Worm (Caenorhabditis elegans): Measurements from ENCODE around the gene Y53F4B.10.

Y53F4B.10 gene

DNA sequence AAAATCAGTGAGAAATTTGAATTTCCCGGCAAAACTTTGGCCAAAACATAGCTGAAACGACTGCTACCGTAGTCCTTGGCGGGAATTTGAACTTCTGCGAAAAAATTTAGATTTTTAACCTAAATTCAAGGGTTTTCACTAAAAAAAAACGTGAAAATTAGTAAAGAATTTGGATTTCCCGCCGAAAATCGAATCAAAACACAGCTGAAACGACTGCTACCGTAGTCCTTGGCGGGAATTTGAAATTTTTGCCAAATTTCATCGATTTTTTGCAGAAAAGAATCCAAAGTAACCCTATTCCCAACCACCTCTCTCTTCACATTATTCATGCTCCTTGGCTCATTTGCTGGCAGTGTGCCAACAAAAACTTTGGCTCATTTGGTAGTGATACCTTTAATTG lies 21.8 kb upstream of the Y53F4B.10 start:
- TF ChIP-seq zag-1 (tag; optimal IDR thresholded peaks at IDR 0.05): no peak
- peak in 1 of 2 experiments; percentile 53 for TF ChIP-seq lsy-2 (tag; optimal IDR thresholded peaks at IDR 0.05)

DNA sequence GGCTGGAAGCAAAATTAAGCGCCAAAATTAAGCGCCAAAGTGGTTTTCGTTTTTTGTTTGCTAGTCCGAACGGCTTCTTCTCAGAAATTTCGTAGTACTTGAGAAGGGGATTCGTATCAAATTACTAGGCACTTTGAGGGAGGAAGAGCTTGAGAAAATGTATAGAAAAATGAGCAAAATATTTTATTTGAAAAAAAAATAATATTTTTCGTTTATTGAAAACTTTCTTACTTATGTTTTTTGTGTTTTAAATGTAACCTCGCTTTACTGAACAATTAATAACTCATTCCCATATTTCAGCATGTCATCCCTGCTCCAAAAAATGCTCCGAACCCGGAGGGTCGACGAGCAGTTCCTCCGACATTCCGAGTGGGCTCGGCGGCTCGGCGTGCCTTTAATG lies 15.6 kb upstream of the Y53F4B.10 start, which contains the start of gene Y53F4B.12:
Gene Y53F4B.12, plus strand, starts transcription at position 301 of the 400 bp plus-strand sequence.
- TF ChIP-seq alr-1 (tag; optimal IDR thresholded peaks at IDR 0.05) (no peak), zag-1 (tag; optimal IDR thresholded peaks at IDR 0.05) (no peak), skn-1 (tag; optimal IDR thresholded peaks at IDR 0.05) (no peak), fos-1 (tag; optimal IDR thresholded peaks at IDR 0.05) (no peak), R02D3.7 (tag; optimal IDR thresholded peaks at IDR 0.05) (no peak), mdl-1 (tag; optimal IDR thresholded peaks at IDR 0.05) (no peak), nhr-11 (tag; optimal IDR thresholded peaks at IDR 0.05) (no peak), nhr-6 (tag; optimal IDR thresholded peaks at IDR 0.05) (no peak), ztf-4 (tag; optimal IDR thresholded peaks at IDR 0.05) (no peak), nhr-25 (tag; optimal IDR thresholded peaks at IDR 0.05) (no peak), ceh-82 (tag; optimal IDR thresholded peaks at IDR 0.05) (no peak), nhr-23 (tag; optimal IDR thresholded peaks at IDR 0.05) (no peak), egl-27 (tag; optimal IDR thresholded peaks at IDR 0.05) (no peak), lsy-2 (tag; optimal IDR thresholded peaks at IDR 0.05) (no peak), ZK546.5 (tag; optimal IDR thresholded peaks at IDR 0.05) (no peak), gmeb-1 (tag; optimal IDR thresholded peaks at IDR 0.05) (no peak)

DNA sequence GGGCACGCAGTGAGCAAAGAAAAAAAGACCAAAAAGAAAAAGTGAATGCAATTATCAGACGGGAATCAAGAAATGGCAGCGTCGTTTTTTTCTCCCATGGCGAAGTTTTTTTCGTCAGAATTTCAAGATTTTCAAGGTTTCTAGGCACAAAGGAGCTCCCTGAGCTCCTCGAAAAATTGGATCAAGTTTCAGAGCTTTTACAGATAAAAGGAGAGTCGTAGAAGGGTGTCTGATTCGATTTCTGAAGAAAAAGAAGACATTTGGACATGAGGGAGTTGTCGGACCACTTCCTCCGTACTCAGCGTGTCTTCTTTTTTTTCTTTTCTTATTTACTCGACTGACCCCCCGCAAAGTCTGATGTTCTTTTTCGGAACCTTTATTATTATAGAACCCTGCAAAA lies 12.4 kb upstream of the Y53F4B.10 start:
- TF ChIP-seq egl-27 (tag; optimal IDR thresholded peaks at IDR 0.05) (no peak), unc-55 (GFP tag; optimal IDR thresholded peaks at IDR 0.05) (no peak), nhr-21 (tag; optimal IDR thresholded peaks at IDR 0.05) (no peak), C34F6.9 (tag; optimal IDR thresholded peaks at IDR 0.05) (no peak), dmd-4 (tag; optimal IDR thresholded peaks at IDR 0.05) (no peak), ztf-4 (tag; optimal IDR thresholded peaks at IDR 0.05) (no peak), ztf-1 (GFP tag; conservative IDR thresholded peaks at IDR 0.05) (no peak), F13H6.1 (tag; optimal IDR thresholded peaks at IDR 0.05) (no peak), mbf-1 (tag; optimal IDR thresholded peaks at IDR 0.05) (no peak), snpc-4 (tag; optimal IDR thresholded peaks at IDR 0.05) (no peak)

DNA sequence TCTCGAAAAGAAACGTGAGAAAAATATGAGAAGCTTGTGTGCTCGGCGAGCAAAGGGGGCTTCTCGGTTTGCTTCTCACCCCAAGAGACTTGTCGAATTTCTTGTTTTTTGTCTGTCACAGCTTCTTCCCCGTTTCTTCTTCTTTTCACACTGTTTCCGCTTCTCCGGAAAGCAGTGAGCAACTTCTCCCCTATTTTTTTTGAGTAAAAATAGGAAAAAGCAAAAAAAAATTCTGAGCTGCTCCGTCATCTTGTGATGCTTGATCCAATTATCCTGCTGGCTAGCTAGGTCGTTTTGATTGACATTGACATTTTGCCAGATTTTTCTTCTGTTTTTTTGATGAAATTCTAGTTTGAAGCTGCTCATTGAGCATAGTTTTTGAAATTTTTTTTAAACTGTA lies 11.1 kb upstream of the Y53F4B.10 start, which contains the start of gene Y53F4B.51:
Gene Y53F4B.51, minus strand, starts transcription at position 63 of the 400 bp plus-strand sequence.
- TF ChIP-seq sma-9 (GFP tag; optimal IDR thresholded peaks at IDR 0.05) (no peak), sma-9 (tag; optimal IDR thresholded peaks at IDR 0.05) (no peak), ztf-11 (tag; optimal IDR thresholded peaks at IDR 0.05) (no peak), sma-3 (GFP tag; optimal IDR thresholded peaks at IDR 0.05) (no peak), nhr-77 (tag; optimal IDR thresholded peaks at IDR 0.05) (no peak), lsy-2 (tag; optimal IDR thresholded peaks at IDR 0.05) (no peak), aly-2 (tag; optimal IDR thresholded peaks at IDR 0.05) (no peak), crh-2 (tag; optimal IDR thresholded peaks at IDR 0.05) (no peak), alr-1 (tag; optimal IDR thresholded peaks at IDR 0.05) (no peak), nhr-11 (tag; optimal IDR thresholded peaks at IDR 0.05) (no peak), lin-11 (tag; optimal IDR thresholded peaks at IDR 0.05) (no peak), C34F6.9 (tag; optimal IDR thresholded peaks at IDR 0.05) (no peak), elt-1 (tag; optimal IDR thresholded peaks at IDR 0.05) (no peak), nhr-6 (tag; optimal IDR thresholded peaks at IDR 0.05) (no peak), dmd-4 (tag; optimal IDR thresholded peaks at IDR 0.05) (no peak), nhr-21 (tag; optimal IDR thresholded peaks at IDR 0.05) (no peak), nhr-23 (tag; optimal IDR thresholded peaks at IDR 0.05) (no peak), skn-1 (tag; optimal IDR thresholded peaks at IDR 0.05) (no peak), ZK546.5 (tag; optimal IDR thresholded peaks at IDR 0.05) (no peak), nhr-129 (tag; optimal IDR thresholded peaks at IDR 0.05) (no peak), unc-55 (GFP tag; optimal IDR thresholded peaks at IDR 0.05) (no peak)

DNA sequence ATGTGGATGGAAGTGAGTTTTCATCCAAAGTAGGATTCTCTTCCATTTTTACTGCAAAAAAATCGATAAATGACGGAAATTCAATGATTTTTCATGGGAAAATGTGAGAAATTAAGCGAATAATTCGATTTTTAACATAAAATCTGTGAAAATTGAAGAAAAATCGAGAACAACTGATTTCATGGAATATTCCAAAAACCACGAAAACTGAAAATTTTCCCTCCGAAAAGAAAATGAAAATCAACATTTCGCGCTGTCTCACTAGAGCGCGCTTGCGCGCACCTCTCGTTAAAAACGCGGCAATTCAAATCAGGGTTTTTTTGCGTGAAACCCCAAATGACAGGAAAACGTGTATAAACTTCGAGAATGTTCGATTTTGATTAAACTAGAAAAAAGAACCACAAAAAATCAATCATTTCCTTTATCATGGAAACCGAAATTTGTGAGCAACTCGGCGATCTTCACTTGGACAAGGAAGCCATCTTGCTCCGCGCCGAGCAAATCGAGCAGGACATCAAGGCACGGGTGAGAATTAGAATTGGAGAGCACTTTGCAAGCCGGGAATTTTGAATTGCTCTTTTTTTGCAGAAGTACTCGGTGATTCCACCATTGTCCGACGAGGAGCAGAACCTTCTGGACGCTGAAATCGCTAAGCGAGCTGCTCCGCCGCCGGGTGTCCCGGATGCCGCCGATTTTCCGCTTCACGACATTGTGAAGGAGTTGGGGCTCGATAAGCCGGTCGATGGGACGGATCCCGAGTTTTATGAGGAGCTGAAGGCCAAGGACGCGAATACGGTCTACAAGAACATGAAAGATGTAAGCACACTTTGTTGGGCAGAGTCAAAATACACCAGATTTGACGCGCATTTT lies 7.3 kb upstream of the Y53F4B.10 start, which contains the start of the genes Y53F4B.9 and Y53F4B.11:
Gene Y53F4B.9, minus strand, starts transcription at position 51 of the 870 bp plus-strand sequence.
Gene Y53F4B.11, plus strand, starts transcription at position 383 of the 870 bp plus-strand sequence.
- TF ChIP-seq nhr-21 (tag; optimal IDR thresholded peaks at IDR 0.05) (peak; percentile 58), R02D3.7 (tag; optimal IDR thresholded peaks at IDR 0.05) (no peak), lin-13 (GFP tag; optimal IDR thresholded peaks at IDR 0.05) (peak; percentile 84), ceh-16 (tag; optimal IDR thresholded peaks at IDR 0.05) (no peak), nhr-129 (tag; optimal IDR thresholded peaks at IDR 0.05) (peak; percentile 83), mab-5 (tag; optimal IDR thresholded peaks at IDR 0.05) (peak; percentile 67), mbf-1 (tag; optimal IDR thresholded peaks at IDR 0.05) (no peak), snpc-4 (tag; optimal IDR thresholded peaks at IDR 0.05) (peak; percentile 88), lsy-2 (tag; optimal IDR thresholded peaks at IDR 0.05) (peak; percentile 78 to 87), nhr-23 (tag; optimal IDR thresholded peaks at IDR 0.05) (no peak), elt-1 (tag; optimal IDR thresholded peaks at IDR 0.05) (no peak), sma-3 (GFP tag; optimal IDR thresholded peaks at IDR 0.05) (peak; percentile 68), crh-2 (tag; optimal IDR thresholded peaks at IDR 0.05) (peak; percentile 82), zag-1 (tag; optimal IDR thresholded peaks at IDR 0.05) (peak; percentile 7), gmeb-1 (tag; optimal IDR thresholded peaks at IDR 0.05) (peak; percentile 100), lin-11 (tag; optimal IDR thresholded peaks at IDR 0.05) (peak; percentile 30), blmp-1 (tag; optimal IDR thresholded peaks at IDR 0.05; ENCODE audit: insufficient read depth) (peak; percentile 48), unc-55 (GFP tag; optimal IDR thresholded peaks at IDR 0.05) (peak; percentile 95), nhr-25 (tag; optimal IDR thresholded peaks at IDR 0.05) (peak; percentile 76), ceh-82 (tag; optimal IDR thresholded peaks at IDR 0.05) (peak; percentile 13), C34F6.9 (tag; optimal IDR thresholded peaks at IDR 0.05) (peak; percentile 83), sma-9 (GFP tag; optimal IDR thresholded peaks at IDR 0.05) (peak; percentile 50), sma-9 (tag; optimal IDR thresholded peaks at IDR 0.05) (no peak), nhr-77 (tag; optimal IDR thresholded peaks at IDR 0.05) (peak; percentile 40), Y55F3AM.14 (GFP tag; optimal IDR thresholded peaks at IDR 0.05) (no peak), unc-62 (GFP tag; optimal IDR thresholded peaks at IDR 0.05) (no peak)
